Fruit fly (Drosophila melanogaster) whole organism, prepupa: ENCODE results near the gene CG31205.

ENCODE experiments used
- Blimp-1 ChIP-seq: fragments of 200-800 bp; sonication (Bioruptor generic); optimal IDR thresholded peaks from 3 replicates; lab custom pipeline; 2017; ENCODE audit warnings: missing biosample characterization, missing genetic modification characterization, mild to moderate bottlenecking, moderate library complexity, missing genetic modification reagents
- CG10631 ChIP-seq: fragments of 200-800 bp; sonication (Bioruptor generic); optimal IDR thresholded peaks from 2 replicates; lab custom pipeline; 2016; ENCODE audit warnings: missing biosample characterization, missing genetic modification characterization
- CG10669 ChIP-seq: fragments of 200-800 bp; sonication (Bioruptor generic); optimal IDR thresholded peaks from 3 replicates; lab custom pipeline; 2018; ENCODE audit warnings: missing biosample characterization, mild to moderate bottlenecking, missing genetic modification characterization, moderate library complexity
- CG11902 ChIP-seq: fragments of 200-800 bp; sonication (Bioruptor generic); optimal IDR thresholded peaks from 3 replicates; lab custom pipeline; 2016; ENCODE audit warnings: missing biosample characterization, missing genetic modification characterization
- CG1621 ChIP-seq: fragments of 200-800 bp; sonication (Bioruptor generic); optimal IDR thresholded peaks from 3 replicates; lab custom pipeline; 2018; ENCODE audit warnings: missing biosample characterization, mild to moderate bottlenecking, missing genetic modification characterization
- CG16779 ChIP-seq: fragments of 200-800 bp; sonication (Bioruptor generic); optimal IDR thresholded peaks from 3 replicates; lab custom pipeline; 2017; ENCODE audit warnings: missing biosample characterization, mild to moderate bottlenecking, missing genetic modification characterization
- CG3032 ChIP-seq: fragments of 200-800 bp; optimal IDR thresholded peaks from 2 replicates; lab custom pipeline; 2019; ENCODE audit warnings: missing biosample characterization, mild to moderate bottlenecking, missing genetic modification characterization, moderate library complexity
- CG31627 ChIP-seq: fragments of 200-800 bp; sonication (Bioruptor generic); optimal IDR thresholded peaks from 3 replicates; lab custom pipeline; 2016; ENCODE audit warnings: missing biosample characterization, missing genetic modification characterization
- CG34406 ChIP-seq: fragments of 200-800 bp; sonication (Bioruptor generic); optimal IDR thresholded peaks from 3 replicates; lab custom pipeline; 2016; ENCODE audit warnings: missing biosample characterization, missing genetic modification characterization
- CG4318 ChIP-seq: fragments of 200-800 bp; sonication (Bioruptor generic); optimal IDR thresholded peaks from 3 replicates; lab custom pipeline; 2017; ENCODE audit warnings: missing biosample characterization, mild to moderate bottlenecking, missing genetic modification characterization
- CG6276 ChIP-seq: fragments of 200-800 bp; sonication (Bioruptor generic); optimal IDR thresholded peaks from 2 replicates; lab custom pipeline; 2017; ENCODE audit warnings: missing biosample characterization, mild to moderate bottlenecking, missing genetic modification characterization
- CG6792 ChIP-seq: fragments of 200-800 bp; sonication (Bioruptor generic); optimal IDR thresholded peaks from 3 replicates; lab custom pipeline; 2016; ENCODE audit warnings: missing biosample characterization, missing genetic modification characterization
- CG6854 ChIP-seq: fragments of 200-800 bp; sonication (Bioruptor generic); optimal IDR thresholded peaks from 2 replicates; lab custom pipeline; 2017; ENCODE audit warnings: missing biosample characterization, mild to moderate bottlenecking, missing genetic modification characterization
- CG7368 ChIP-seq: fragments of 200-800 bp; sonication (Bioruptor generic); optimal IDR thresholded peaks from 3 replicates; lab custom pipeline; 2016; ENCODE audit warnings: missing biosample characterization, missing genetic modification characterization
- CG8119 ChIP-seq: fragments of 200-800 bp; sonication (Bioruptor generic); IDR thresholded peaks from 3 replicates; pipeline ENCODE4 v1.3.6; 2022; ENCODE audit warnings: missing biosample characterization, missing genetic modification characterization
- CG8632 ChIP-seq: fragments of 200-800 bp; sonication (Bioruptor generic); optimal IDR thresholded peaks from 3 replicates; lab custom pipeline; 2016; ENCODE audit warnings: missing biosample characterization, missing genetic modification characterization
- CG9139 ChIP-seq: fragments of 200-800 bp; sonication (Bioruptor generic); optimal IDR thresholded peaks from 3 replicates; lab custom pipeline; 2017; ENCODE audit warnings: missing biosample characterization, mild to moderate bottlenecking, missing genetic modification characterization
- Eip78C ChIP-seq: fragments of 200-800 bp; sonication (Bioruptor generic); peaks from one replicate; lab custom pipeline; 2016; ENCODE audit warnings: missing biosample characterization, missing genetic modification characterization
- Eip93F ChIP-seq: fragments of 200-800 bp; sonication (Bioruptor generic); optimal IDR thresholded peaks from 2 replicates; lab custom pipeline; 2016; ENCODE audit warnings: missing biosample characterization, mild to moderate bottlenecking, missing genetic modification characterization
- Gug ChIP-seq: fragments of 200-800 bp; sonication (Bioruptor generic); IDR thresholded peaks from 2 replicates; pipeline ENCODE4 v1.3.6; 2022; ENCODE audit warnings: missing biosample characterization, missing genetic modification characterization
- Hr38 ChIP-seq: sonication (Bioruptor generic); optimal IDR thresholded peaks from 2 replicates; lab custom pipeline; 2016; ENCODE audit warnings: missing biosample characterization, missing genetic modification characterization
- Hr39 ChIP-seq: fragments of 200-800 bp; sonication (Bioruptor generic); optimal IDR thresholded peaks from 2 replicates; lab custom pipeline; 2016; ENCODE audit warnings: missing biosample characterization, missing genetic modification characterization
- Hr4 ChIP-seq: fragments of 200-800 bp; sonication (Bioruptor generic); optimal IDR thresholded peaks from 3 replicates; lab custom pipeline; 2016; ENCODE audit warnings: missing biosample characterization, missing genetic modification characterization
- Lpt ChIP-seq: fragments of 200-800 bp; sonication (Bioruptor generic); optimal IDR thresholded peaks from 3 replicates; lab custom pipeline; 2016; ENCODE audit warnings: missing biosample characterization, missing genetic modification characterization
- Met ChIP-seq: fragments of 200-800 bp; sonication (Bioruptor generic); optimal IDR thresholded peaks from 3 replicates; lab custom pipeline; 2016; ENCODE audit warnings: missing biosample characterization, missing genetic modification characterization
- OdsH ChIP-seq: fragments of 200-800 bp; sonication (Bioruptor generic); optimal IDR thresholded peaks from 3 replicates; lab custom pipeline; 2016; ENCODE audit warnings: missing biosample characterization, missing genetic modification characterization
- Smox ChIP-seq: fragments of 200-800 bp; sonication (Bioruptor generic); optimal IDR thresholded peaks from 3 replicates; lab custom pipeline; 2016; ENCODE audit warnings: missing biosample characterization, missing genetic modification characterization
- Sox102F ChIP-seq: fragments of 200-800 bp; sonication (Bioruptor generic); optimal IDR thresholded peaks from 2 replicates; lab custom pipeline; 2016; ENCODE audit warnings: missing biosample characterization, mild to moderate bottlenecking, missing genetic modification characterization
- Sox14 ChIP-seq: fragments of 200-800 bp; sonication (Bioruptor generic); optimal IDR thresholded peaks from 3 replicates; lab custom pipeline; 2016; ENCODE audit warnings: missing biosample characterization, missing genetic modification characterization
- achi ChIP-seq: fragments of 200-800 bp; sonication (Bioruptor generic); optimal IDR thresholded peaks from 3 replicates; lab custom pipeline; 2016; ENCODE audit warnings: missing biosample characterization, missing genetic modification characterization
- acj6 ChIP-seq: fragments of 200-800 bp; sonication (Bioruptor generic); optimal IDR thresholded peaks from 3 replicates; lab custom pipeline; 2016; ENCODE audit warnings: missing biosample characterization, missing genetic modification characterization
- cyc ChIP-seq: fragments of 200-800 bp; sonication (Bioruptor generic); optimal IDR thresholded peaks from 3 replicates; lab custom pipeline; 2016; ENCODE audit warnings: missing biosample characterization, missing genetic modification characterization
- dac ChIP-seq: fragments of 200-800 bp; sonication (Bioruptor generic); optimal IDR thresholded peaks from 2 replicates; lab custom pipeline; 2017; ENCODE audit warnings: missing biosample characterization, mild to moderate bottlenecking, missing genetic modification characterization
- eg ChIP-seq: fragments of 200-800 bp; sonication (Bioruptor generic); IDR thresholded peaks from 3 replicates; pipeline ENCODE4 v1.3.6; 2022; ENCODE audit warnings: missing biosample characterization, missing genetic modification characterization
- esn ChIP-seq: fragments of 200-800 bp; sonication (Bioruptor generic); optimal IDR thresholded peaks from 2 replicates; lab custom pipeline; 2016; ENCODE audit warnings: missing biosample characterization, mild to moderate bottlenecking, missing genetic modification characterization, moderate library complexity
- fd59A ChIP-seq: fragments of 200-800 bp; sonication (Bioruptor generic); optimal IDR thresholded peaks from 2 replicates; lab custom pipeline; 2017; ENCODE audit warnings: missing biosample characterization, mild to moderate bottlenecking, missing genetic modification characterization, missing genetic modification reagents
- fd85E ChIP-seq: fragments of 200-800 bp; sonication (Bioruptor generic); optimal IDR thresholded peaks from 3 replicates; lab custom pipeline; 2016; ENCODE audit warnings: missing biosample characterization, missing genetic modification characterization
- fkh ChIP-seq: fragments of 200-800 bp; sonication (Bioruptor generic); optimal IDR thresholded peaks from 3 replicates; lab custom pipeline; 2017; ENCODE audit warnings: missing biosample characterization, mild to moderate bottlenecking, missing genetic modification characterization, moderate library complexity
- lz ChIP-seq: fragments of 200-800 bp; sonication (Bioruptor generic); optimal IDR thresholded peaks from 3 replicates; lab custom pipeline; 2016; ENCODE audit warnings: missing biosample characterization, missing genetic modification characterization
- net ChIP-seq: fragments of 200-800 bp; sonication (Bioruptor generic); optimal IDR thresholded peaks from 3 replicates; lab custom pipeline; 2016; ENCODE audit warnings: missing biosample characterization, missing genetic modification characterization
- pdm3 ChIP-seq: fragments of 200-800 bp; sonication (Bioruptor generic); optimal IDR thresholded peaks from 3 replicates; lab custom pipeline; 2016; ENCODE audit warnings: missing biosample characterization, missing genetic modification characterization
- salr ChIP-seq, 2 experiments: fragments of 200-800 bp; sonication (Bioruptor generic); optimal IDR thresholded peaks; 3 replicates each; lab custom pipeline; 2016 to 2018; ENCODE audit warnings: missing biosample characterization in 2 of 2, missing genetic modification characterization in 2 of 2, mild to moderate bottlenecking in 1 of 2
- spab ChIP-seq: fragments of 200-800 bp; sonication (Bioruptor generic); optimal IDR thresholded peaks from 2 replicates; lab custom pipeline; 2017; ENCODE audit warnings: missing biosample characterization, mild to moderate bottlenecking, missing genetic modification characterization, missing genetic modification reagents
- ss ChIP-seq, 2 experiments: fragments of 200-800 bp; sonication (Bioruptor generic); optimal IDR thresholded peaks; 2 replicates in 1 of 2; 3 replicates in 1 of 2; lab custom pipeline; 2017 to 2018; ENCODE audit warnings: mild to moderate bottlenecking in 2 of 2, missing biosample characterization in 2 of 2, missing genetic modification characterization in 2 of 2, moderate library complexity in 1 of 2
- svp ChIP-seq: fragments of 200-800 bp; sonication (Bioruptor generic); peaks from one replicate; lab custom pipeline; 2016; ENCODE audit warnings: missing biosample characterization, missing genetic modification characterization
- vri ChIP-seq: fragments of 200-800 bp; sonication (Bioruptor generic); optimal IDR thresholded peaks from 3 replicates; lab custom pipeline; 2016; ENCODE audit warnings: missing biosample characterization, mild to moderate bottlenecking, missing genetic modification characterization

Gene CG31205

DNA sequence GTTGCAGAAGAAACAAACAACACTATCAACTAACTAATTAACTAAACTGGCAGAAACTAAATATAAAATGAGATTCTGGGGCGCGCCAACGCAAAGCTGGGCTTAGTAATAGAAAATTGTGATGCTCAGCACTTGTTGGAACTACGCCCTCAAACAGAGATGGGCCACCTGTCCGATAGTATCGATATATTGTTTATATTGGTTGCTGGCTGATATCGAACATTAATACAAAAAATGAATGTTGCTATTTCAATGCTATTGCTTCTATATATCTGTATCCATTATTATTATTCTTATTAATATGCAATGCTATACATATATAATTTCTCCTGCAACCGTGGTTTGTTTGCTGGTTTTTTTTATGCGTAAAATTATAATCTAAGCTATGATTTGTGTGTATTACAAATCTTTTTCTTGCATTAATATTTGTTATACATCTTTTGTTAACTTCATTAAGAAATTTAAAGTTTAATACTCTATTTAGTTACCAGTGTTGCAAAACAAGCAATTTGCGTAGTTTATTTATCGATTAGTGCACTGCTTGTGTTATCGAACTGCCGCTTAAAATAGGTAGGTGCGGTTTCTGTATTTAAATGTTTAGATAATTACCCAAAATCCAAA is 30.9 kb downstream of the CG31205 start, which contains the start of gene CG31195:
Gene CG31195, minus strand, starts transcription at position 195 of the 621 bp plus-strand sequence.
- TF ChIP-seq Sox14, result no peak
- no peak for TF ChIP-seq CG11902
- no peak for TF ChIP-seq fkh (GFP tag; lab: Kevin White, UChicago)
- no peak for TF ChIP-seq Smox
- TF ChIP-seq pdm3 (GFP tag; lab: Kevin White, UChicago), result no peak
- no peak for TF ChIP-seq eg
- no peak for TF ChIP-seq net (GFP tag; lab: Kevin White, UChicago)
- TF ChIP-seq fd59A (GFP tag; lab: Kevin White, UChicago), result no peak
- TF ChIP-seq Eip93F (GFP tag; lab: Kevin White, UChicago), result peak; percentile 8
- peak; percentile 30 for TF ChIP-seq esn
- TF ChIP-seq CG6792 (GFP tag; lab: Kevin White, UChicago), result no peak
- TF ChIP-seq CG16779 (tag; lab: Kevin White, UChicago), result no peak
- TF ChIP-seq Sox102F (GFP tag; lab: Kevin White, UChicago), result no peak
- no peak for TF ChIP-seq CG8632 (GFP tag; lab: Kevin White, UChicago)
- peak; percentile 30 for TF ChIP-seq CG10631 (GFP tag; lab: Kevin White, UChicago)
- no peak for TF ChIP-seq Hr39 (GFP tag; lab: Kevin White, UChicago)
- TF ChIP-seq Gug (GFP tag; lab: Robert Waterston, UW), result no peak
- TF ChIP-seq CG9139 (GFP tag; lab: Kevin White, UChicago), result no peak
- no peak for TF ChIP-seq dac (GFP tag; lab: Kevin White, UChicago)
- TF ChIP-seq Blimp-1 (GFP tag; lab: Kevin White, UChicago), result no peak
- no peak for TF ChIP-seq cyc (GFP tag; lab: Kevin White, UChicago)
- TF ChIP-seq CG7368 (GFP tag; lab: Kevin White, UChicago), result no peak
- no peak for TF ChIP-seq CG6854 (GFP tag; lab: Kevin White, UChicago)
- TF ChIP-seq Hr4, result no peak
- TF ChIP-seq Hr38 (GFP tag; lab: Kevin White, UChicago), result no peak
- TF ChIP-seq svp (GFP tag; lab: Kevin White, UChicago), result peak; percentile 65
- TF ChIP-seq spab (GFP tag; lab: Kevin White, UChicago), result no peak
- TF ChIP-seq CG1621 (tag; lab: Kevin White, UChicago), result no peak
- TF ChIP-seq Eip78C (GFP tag; lab: Kevin White, UChicago), result no peak
- TF ChIP-seq CG31627 (GFP tag; lab: Kevin White, UChicago), result no peak
- peak; percentile 3 for TF ChIP-seq acj6 (GFP tag; lab: Kevin White, UChicago)
- TF ChIP-seq achi (GFP tag; lab: Kevin White, UChicago), result no peak

DNA sequence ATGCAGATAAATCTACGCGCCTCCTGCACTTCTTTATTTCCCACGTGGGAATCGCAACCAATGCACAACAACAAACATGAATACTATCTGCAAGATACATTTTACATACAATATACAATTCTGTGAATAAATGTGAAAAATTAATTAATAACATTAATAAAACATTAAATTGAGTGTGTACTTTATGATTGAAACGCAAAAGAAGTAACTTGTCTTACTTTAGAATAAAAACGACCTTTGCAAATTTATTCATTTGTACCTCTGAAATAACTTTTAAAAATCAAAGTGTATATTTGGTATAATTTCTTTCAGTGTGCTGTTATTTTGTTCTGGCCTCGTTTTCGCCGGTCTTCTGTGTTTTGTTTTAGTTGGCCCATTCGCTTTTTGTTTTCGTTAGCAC is 32.6 kb downstream of the CG31205 start:
- TF ChIP-seq Hr38 (GFP tag; lab: Kevin White, UChicago), result no peak
- TF ChIP-seq spab (GFP tag; lab: Kevin White, UChicago), result peak; percentile 68
- TF ChIP-seq Eip93F (GFP tag; lab: Kevin White, UChicago), result no peak
- TF ChIP-seq CG3032 (tag; lab: Kevin White, UChicago), result peak; percentile 69
- no peak for TF ChIP-seq fd85E
- peak; percentile 21 for TF ChIP-seq Lpt (GFP tag; lab: Kevin White, UChicago)
- TF ChIP-seq achi (GFP tag; lab: Kevin White, UChicago), result peak; percentile 70
- TF ChIP-seq CG16779 (tag; lab: Kevin White, UChicago), result peak; percentile 45
- TF ChIP-seq Smox, result peak; percentile 76
- peak; percentile 55 for TF ChIP-seq CG6854 (GFP tag; lab: Kevin White, UChicago)
- TF ChIP-seq CG4318 (GFP tag; lab: Kevin White, UChicago), result no peak
- TF ChIP-seq cyc (GFP tag; lab: Kevin White, UChicago), result peak; percentile 69
- peak; percentile 59 for TF ChIP-seq CG10669
- TF ChIP-seq ss (GFP tag; optimal IDR thresholded peaks at IDR 0.05; lab: Kevin White, UChicago), result peak; percentile 63 to 75
- peak; percentile 11 to 69 for TF ChIP-seq salr (GFP tag; optimal IDR thresholded peaks at IDR 0.05; lab: Kevin White, UChicago)
- peak; percentile 30 for TF ChIP-seq fd59A (GFP tag; lab: Kevin White, UChicago)
- TF ChIP-seq pdm3 (GFP tag; lab: Kevin White, UChicago), result peak; percentile 71
- peak; percentile 16; the same call in 1 of the 2 replicates for TF ChIP-seq Gug (GFP tag; lab: Robert Waterston, UW)
- peak; percentile 38 for TF ChIP-seq vri (GFP tag; lab: Kevin White, UChicago)
- TF ChIP-seq CG6276, result peak; percentile 73
- no peak for TF ChIP-seq dac (GFP tag; lab: Kevin White, UChicago)
- TF ChIP-seq Hr39 (GFP tag; lab: Kevin White, UChicago), result peak; percentile 72
- TF ChIP-seq Met (GFP tag; lab: Kevin White, UChicago), result peak; percentile 83
- peak; percentile 66 for TF ChIP-seq Sox14
- TF ChIP-seq CG34406 (GFP tag; lab: Kevin White, UChicago), result peak; percentile 69
- TF ChIP-seq CG8119, result peak; percentile 58
- TF ChIP-seq Eip78C (GFP tag; lab: Kevin White, UChicago), result peak; percentile 96
- peak; percentile 85 for TF ChIP-seq esn
- no peak for TF ChIP-seq fkh (GFP tag; lab: Kevin White, UChicago)
- TF ChIP-seq lz (GFP tag; lab: Kevin White, UChicago), result peak; percentile 63
- peak; percentile 79 for TF ChIP-seq svp (GFP tag; lab: Kevin White, UChicago)
- peak; percentile 73 for TF ChIP-seq OdsH (GFP tag; lab: Kevin White, UChicago)
- TF ChIP-seq net (GFP tag; lab: Kevin White, UChicago), result peak; percentile 20
